Worm (Caenorhabditis elegans): ENCODE data around the gene fbxb-116.

ce11 chrV:19231167-19231566, 2.4 kb upstream of the fbxb-116 start:
- no peak for TF ChIP-seq him-1 (tag; optimal IDR thresholded peaks at IDR 0.05)
- no peak for TF ChIP-seq W03F9.2 (tag; optimal IDR thresholded peaks at IDR 0.05)
- TF ChIP-seq dao-5 (tag; optimal IDR thresholded peaks at IDR 0.05): no peak
